Fruit fly (Drosophila melanogaster): ENCODE data around the gene CG6753.

DNA sequence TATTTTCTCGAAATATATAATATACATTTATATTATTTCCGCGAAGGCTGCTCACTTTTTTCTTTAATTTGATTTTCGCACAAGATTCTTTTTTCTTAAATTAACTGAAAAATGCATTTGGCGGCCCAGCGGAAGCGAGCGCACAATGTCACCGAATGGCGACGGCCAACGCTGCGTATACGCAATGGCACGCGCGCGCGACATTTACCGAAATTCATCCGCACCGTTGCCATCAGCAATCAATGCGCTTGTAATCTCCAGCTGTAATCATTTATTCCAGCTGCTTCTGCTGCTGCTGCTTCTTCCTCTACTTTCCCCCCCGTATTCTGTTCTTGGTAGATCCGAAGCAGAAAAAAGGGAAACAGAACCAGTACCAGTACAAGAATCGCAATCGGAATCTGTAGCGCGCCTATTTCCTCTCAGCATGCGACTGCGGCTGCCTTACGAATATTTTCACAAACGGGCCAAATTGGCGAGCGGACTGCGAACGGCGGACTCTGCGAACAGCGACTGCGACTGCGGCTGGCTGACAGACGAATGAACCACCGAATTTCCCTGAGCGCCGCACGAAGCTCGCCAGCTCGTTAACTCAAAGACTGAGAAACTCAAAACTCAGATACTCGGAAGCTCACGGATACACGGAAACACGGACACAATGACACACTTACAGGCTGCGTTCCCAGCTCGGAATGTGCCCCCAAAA, 46.9 kb downstream of the CG6753 start, which contains the start of gene Octbeta2R:
- TF ChIP-seq toe (GFP tag; optimal IDR thresholded peaks at IDR 0.05) (no peak), CG5204 (GFP tag; optimal IDR thresholded peaks at IDR 0.05) (no peak), CG11617 (GFP tag; optimal IDR thresholded peaks at IDR 0.05) (no peak), bab1 (GFP tag; optimal IDR thresholded peaks at IDR 0.05) (no peak), CG12768 (GFP tag; optimal IDR thresholded peaks at IDR 0.05) (peak; percentile 37), pad (GFP tag; optimal IDR thresholded peaks at IDR 0.05) (no peak), CG14711 (tag; optimal IDR thresholded peaks at IDR 0.05) (no peak), CG7101 (tag; optimal IDR thresholded peaks at IDR 0.05) (no peak), kay (GFP tag; ENCODE audit: borderline replicate concordance) (no peak), ovo (GFP tag; optimal IDR thresholded peaks at IDR 0.05) (no peak), Hr96 (GFP tag; optimal IDR thresholded peaks at IDR 0.05) (no peak)

Data from whole organism, adult.